Worm (Caenorhabditis elegans) whole organism, mixed stage, embryonic: ENCODE results near the gene phf-30.

ENCODE experiments used
- ces-1 ChIP-seq: fragments of 150-350 bp; optimal IDR thresholded peaks from 2 replicates; lab custom pipeline; 2014; ENCODE audit warnings: missing biosample characterization, missing genetic modification reagents, missing genetic modification characterization
- flh-1 ChIP-seq: fragments of 200-800 bp; sonication (Bioruptor generic); optimal IDR thresholded peaks from 2 replicates; lab custom pipeline; 2018; ENCODE audit warnings: mild to moderate bottlenecking, missing genetic modification characterization, moderate library complexity, missing compliant biosample characterization
- nhr-12 ChIP-seq: fragments of 150-350 bp; optimal IDR thresholded peaks from 2 replicates; lab custom pipeline; 2014; ENCODE audit warnings: missing biosample characterization, missing genetic modification characterization
- nhr-76 ChIP-seq: sonication (generic microtip); optimal IDR thresholded peaks from 2 replicates; lab custom pipeline; 2017; ENCODE audit warnings: missing biosample characterization, missing genetic modification characterization
- unc-39 ChIP-seq: fragments of 150-350 bp; optimal IDR thresholded peaks from 2 replicates; lab custom pipeline; 2014; ENCODE audit warnings: missing biosample characterization, missing genetic modification characterization
- ztf-11 ChIP-seq: fragments of 150-350 bp; optimal IDR thresholded peaks from 2 replicates; lab custom pipeline; 2014; ENCODE audit warnings: missing biosample characterization, missing genetic modification characterization

DNA sequence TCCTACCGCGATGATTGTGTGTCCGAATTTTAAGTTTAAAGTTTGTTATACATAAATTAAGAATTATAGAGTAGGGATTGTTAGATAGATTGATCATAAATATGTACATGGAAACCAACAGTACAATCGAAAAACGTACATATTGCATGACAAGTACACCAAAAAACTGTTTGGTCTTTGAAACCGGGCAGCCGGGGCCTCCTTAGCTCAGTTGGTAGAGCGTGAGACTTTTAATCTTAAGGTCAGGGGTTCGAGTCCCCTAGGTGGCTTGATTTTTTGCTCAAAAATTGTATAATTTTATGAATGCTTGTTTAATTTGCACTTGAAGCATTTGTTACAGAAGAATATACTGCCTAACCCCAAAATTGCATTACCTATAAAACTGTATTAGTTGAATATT lies 26.3 kb downstream of the phf-30 start:
- TF ChIP-seq unc-39 (tag; lab: Kevin White, UChicago) (no peak), ces-1 (GFP tag; lab: Kevin White, UChicago) (no peak), nhr-76 (no peak), nhr-12 (tag; lab: Kevin White, UChicago) (no peak), flh-1 (GFP tag; lab: Kevin White, UChicago) (no peak), ztf-11 (tag; lab: Kevin White, UChicago) (no peak)
